Worm (Caenorhabditis elegans): ENCODE measurements around the gene try-1.

try-1 gene

ce11 chrII:4959719-4960118 is 10.4 kb upstream of the try-1 start, which contains the start of gene ulp-2:
Gene ulp-2, minus strand, starts transcription at chrII:4959876.
- TF ChIP-seq C34F6.9 (tag; optimal IDR thresholded peaks at IDR 0.05) (peak; percentile 46), nhr-129 (tag; optimal IDR thresholded peaks at IDR 0.05) (peak; percentile 58), zag-1 (tag; optimal IDR thresholded peaks at IDR 0.05) (no peak), unc-55 (GFP tag; optimal IDR thresholded peaks at IDR 0.05) (peak; percentile 39), lsy-2 (tag; optimal IDR thresholded peaks at IDR 0.05) (peak in 1 of 2 experiments; percentile 26)

DNA sequence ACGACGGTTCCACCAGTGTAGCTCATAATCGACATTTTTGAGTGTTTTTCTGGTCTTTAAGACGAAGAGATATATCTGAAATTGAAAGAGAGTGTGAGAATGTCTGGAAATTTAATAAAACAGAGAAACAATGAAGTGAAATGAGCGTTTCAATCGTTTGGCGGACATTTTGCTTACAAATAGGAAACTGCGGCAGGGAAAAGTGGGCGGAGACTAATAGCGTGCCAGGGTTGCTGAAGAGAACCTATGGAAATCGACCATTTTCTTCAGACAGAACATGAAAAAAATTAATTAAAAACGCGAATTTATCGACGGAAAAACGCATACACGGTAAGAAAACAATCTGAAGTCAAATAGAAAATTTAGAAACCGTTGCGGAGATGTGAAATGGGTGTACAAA is 6.0 kb upstream of the try-1 start, which contains the start of gene pbs-3:
Gene pbs-3 (minus strand): TSS at position 75 of the 400 bp plus-strand sequence.
- TF ChIP-seq Y55F3AM.14 (GFP tag; optimal IDR thresholded peaks at IDR 0.05) (no peak), mdl-1 (tag; optimal IDR thresholded peaks at IDR 0.05) (no peak), lin-11 (tag; optimal IDR thresholded peaks at IDR 0.05) (peak; percentile 28), sma-3 (GFP tag; optimal IDR thresholded peaks at IDR 0.05) (peak; percentile 45), F13H6.1 (tag; optimal IDR thresholded peaks at IDR 0.05) (peak; percentile 13), peb-1 (tag; optimal IDR thresholded peaks at IDR 0.05) (no peak), skn-1 (tag; optimal IDR thresholded peaks at IDR 0.05) (peak; percentile 89), unc-39 (tag; optimal IDR thresholded peaks at IDR 0.05) (no peak), lin-13 (GFP tag; optimal IDR thresholded peaks at IDR 0.05) (peak; percentile 76), blmp-1 (tag; optimal IDR thresholded peaks at IDR 0.05; ENCODE audit: insufficient read depth) (no peak), lsy-2 (tag; optimal IDR thresholded peaks at IDR 0.05) (peak; percentile 22 to 76), nhr-12 (tag; optimal IDR thresholded peaks at IDR 0.05) (no peak), ceh-82 (tag; optimal IDR thresholded peaks at IDR 0.05) (no peak), gmeb-1 (tag; optimal IDR thresholded peaks at IDR 0.05) (peak; percentile 25), sma-9 (GFP tag; optimal IDR thresholded peaks at IDR 0.05) (peak; percentile 33), sma-9 (tag; optimal IDR thresholded peaks at IDR 0.05) (no peak), nhr-11 (tag; optimal IDR thresholded peaks at IDR 0.05) (no peak), unc-55 (GFP tag; optimal IDR thresholded peaks at IDR 0.05) (peak; percentile 79), fos-1 (tag; optimal IDR thresholded peaks at IDR 0.05) (peak; percentile 37), snpc-4 (tag; optimal IDR thresholded peaks at IDR 0.05) (peak; percentile 33), crh-2 (tag; optimal IDR thresholded peaks at IDR 0.05) (peak; percentile 73), nhr-25 (tag; optimal IDR thresholded peaks at IDR 0.05) (peak; percentile 46), nhr-129 (tag; optimal IDR thresholded peaks at IDR 0.05) (peak; percentile 84), C34F6.9 (tag; optimal IDR thresholded peaks at IDR 0.05) (peak; percentile 77), aly-2 (tag; optimal IDR thresholded peaks at IDR 0.05) (no peak), unc-62 (GFP tag; optimal IDR thresholded peaks at IDR 0.05) (no peak), nhr-21 (tag; optimal IDR thresholded peaks at IDR 0.05) (peak; percentile 41), R02D3.7 (tag; optimal IDR thresholded peaks at IDR 0.05) (no peak), nhr-237 (tag; optimal IDR thresholded peaks at IDR 0.05) (no peak), zag-1 (tag; optimal IDR thresholded peaks at IDR 0.05) (no peak), ama-1 (optimal IDR thresholded peaks at IDR 0.05) (peak; percentile 60)

DNA sequence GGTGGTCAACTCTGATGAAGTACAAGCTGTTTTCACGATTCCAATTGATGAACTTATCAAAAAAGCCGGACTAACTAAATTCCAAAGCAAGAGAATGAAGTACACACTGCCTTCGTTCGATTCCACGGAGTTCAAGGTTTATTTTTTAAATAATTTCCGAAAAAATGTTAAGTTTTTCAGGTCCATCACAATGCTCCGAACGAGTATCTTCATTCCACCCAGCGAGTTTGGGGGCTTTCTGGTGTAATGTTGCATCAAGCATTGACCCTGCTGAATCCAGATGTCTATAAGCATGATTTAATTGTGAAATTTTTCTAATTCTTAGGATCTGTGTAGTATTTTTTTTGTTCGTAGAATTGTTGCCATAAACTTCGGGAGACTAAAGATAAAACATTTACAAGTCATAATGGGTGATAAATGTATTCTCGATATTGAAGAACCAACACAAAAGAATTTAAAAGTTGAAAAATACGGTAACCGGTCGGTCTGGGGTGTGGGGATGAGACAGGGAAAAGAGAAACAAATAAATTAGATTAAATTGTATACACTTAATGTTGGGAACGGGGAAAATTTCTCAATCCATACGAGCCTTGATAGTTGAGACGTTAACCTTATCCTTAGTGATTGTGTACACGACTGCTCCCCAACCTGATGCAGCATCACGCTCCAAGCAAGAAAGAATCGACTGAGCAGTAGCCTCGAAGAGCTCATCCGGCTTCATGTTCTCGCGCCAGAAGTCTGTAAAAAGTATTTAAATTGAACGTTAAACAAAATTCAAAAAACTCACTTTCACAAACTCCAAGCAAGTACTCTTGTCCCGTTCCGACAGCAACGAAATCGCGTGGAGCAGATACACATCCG is 5.0 kb upstream of the try-1 start:
- TF ChIP-seq lin-39 (tag; optimal IDR thresholded peaks at IDR 0.05) = no peak

ce11 chrII:4953289-4953688 is 4.0 kb upstream of the try-1 start, which contains the start of gene ndx-3:
Gene ndx-3, plus strand, starts transcription at chrII:4953589.
- TF ChIP-seq ztf-11 (tag; optimal IDR thresholded peaks at IDR 0.05) (no peak), nhr-11 (tag; optimal IDR thresholded peaks at IDR 0.05) (no peak), C34F6.9 (tag; optimal IDR thresholded peaks at IDR 0.05) (no peak), ztf-4 (tag; optimal IDR thresholded peaks at IDR 0.05) (no peak), alr-1 (tag; optimal IDR thresholded peaks at IDR 0.05) (no peak), R02D3.7 (tag; optimal IDR thresholded peaks at IDR 0.05) (no peak), aly-2 (tag; optimal IDR thresholded peaks at IDR 0.05) (no peak), lin-39 (tag; optimal IDR thresholded peaks at IDR 0.05) (no peak), peb-1 (tag; optimal IDR thresholded peaks at IDR 0.05) (no peak), crh-2 (tag; optimal IDR thresholded peaks at IDR 0.05) (no peak), snpc-4 (tag; optimal IDR thresholded peaks at IDR 0.05) (no peak), sma-9 (GFP tag; optimal IDR thresholded peaks at IDR 0.05) (no peak), sma-9 (tag; optimal IDR thresholded peaks at IDR 0.05) (no peak), Y55F3AM.14 (GFP tag; optimal IDR thresholded peaks at IDR 0.05) (no peak), nhr-237 (tag; optimal IDR thresholded peaks at IDR 0.05) (no peak), ZK546.5 (tag; optimal IDR thresholded peaks at IDR 0.05) (no peak), ceh-16 (tag; optimal IDR thresholded peaks at IDR 0.05) (no peak), lin-13 (GFP tag; optimal IDR thresholded peaks at IDR 0.05) (no peak), dmd-4 (tag; optimal IDR thresholded peaks at IDR 0.05) (no peak)

All from whole organism, L2 larva.